Worm (Caenorhabditis elegans) whole organism, early embryonic: ENCODE results near the gene lron-3.

ENCODE experiments used
- F13C5.2 ChIP-seq: sonication (generic microtip); optimal IDR thresholded peaks from 2 replicates; lab custom pipeline; 2017; ENCODE audit warnings: mild to moderate bottlenecking, missing genetic modification characterization, inconsistent platforms, missing compliant biosample characterization
- ama-1 ChIP-seq: fragments of 150-350 bp; optimal IDR thresholded peaks from 2 replicates; lab custom pipeline; 2014
- ceh-36 ChIP-seq: sonication (generic microtip); optimal IDR thresholded peaks from 2 replicates; lab custom pipeline; 2016; ENCODE audit warnings: missing genetic modification characterization, inconsistent platforms, missing compliant biosample characterization
- flt-1 ChIP-seq: fragments of 200-800 bp; sonication (Bioruptor generic); IDR thresholded peaks from 2 replicates; pipeline ENCODE4 v1.3.6; 2022; ENCODE audit warnings: missing genetic modification characterization, missing compliant biosample characterization
- scrt-1 ChIP-seq: fragments of 200-800 bp; sonication (Bioruptor generic); IDR thresholded peaks from 2 replicates; pipeline ENCODE4 v1.3.6; 2022; ENCODE audit warnings: missing genetic modification characterization, missing compliant biosample characterization
- tbx-37 ChIP-seq: fragments of 200-800 bp; sonication (Bioruptor generic); conservative IDR thresholded peaks from 2 replicates; pipeline ENCODE4 v1.3.6; 2022; ENCODE audit warnings: missing genetic modification reagents, missing genetic modification characterization, missing compliant biosample characterization

DNA sequence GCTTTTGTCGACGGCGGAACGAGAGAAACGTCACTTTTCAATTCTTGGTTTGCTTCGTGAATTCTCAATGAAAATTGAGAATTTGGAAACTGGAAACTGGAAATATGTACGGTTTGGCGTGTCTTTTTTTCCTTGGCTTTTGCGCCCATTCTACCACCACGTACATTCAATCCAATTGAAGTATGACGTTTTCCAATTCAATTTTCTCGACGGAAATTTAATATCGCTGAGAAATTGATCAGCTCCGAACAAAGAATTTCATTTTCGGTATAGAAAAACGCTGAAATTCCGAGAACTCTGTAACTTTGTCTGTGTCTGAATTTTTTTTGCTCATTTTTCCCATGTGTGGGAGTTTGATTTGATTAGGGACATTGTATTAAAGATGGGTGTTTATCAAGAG is 24.5 kb downstream of the lron-3 start:
- TF ChIP-seq tbx-37 (no peak), flt-1 (no peak), F13C5.2 (tag; lab: Kevin White, UChicago) (no peak), ama-1 (lab: Kevin White, UChicago) (no peak), ceh-36 (tag; lab: Kevin White, UChicago) (no peak), scrt-1 (no peak)
